Worm (Caenorhabditis elegans) whole organism, L1 larva: Measurements from ENCODE around the gene Y70C5A.2.
A peak's percentile ranks its signal among the peaks of the same experiment; 100 is the strongest.

Experiments
- ceh-82 ChIP-seq, 3 experiments: fragments of 150-350 bp in 1 of 3; sonication (generic microtip) in 2 of 3; optimal IDR thresholded peaks; 2 replicates each; lab custom pipeline; 2014 to 2017; ENCODE audit warnings: missing biosample characterization in 3 of 3, missing genetic modification characterization in 3 of 3
- dpl-1 ChIP-seq, 3 experiments: fragments of 150-350 bp in 2 of 3; sonication (generic microtip) in 1 of 3; optimal IDR thresholded peaks; 2 replicates each; lab custom pipeline; 2014 to 2017; ENCODE audit warnings: missing biosample characterization in 3 of 3, missing genetic modification characterization in 3 of 3, missing genetic modification reagents in 3 of 3
- dsc-1 ChIP-seq: sonication (generic microtip); optimal IDR thresholded peaks from 2 replicates; lab custom pipeline; 2016; ENCODE audit warnings: mild to moderate bottlenecking, missing genetic modification characterization, missing compliant biosample characterization
- egl-27 ChIP-seq, 2 experiments: fragments of 150-350 bp in 1 of 2; sonication (generic microtip); optimal IDR thresholded peaks; 3 replicates each; lab custom pipeline; 2017 to 2018; ENCODE audit warnings: missing biosample characterization in 2 of 2, missing genetic modification characterization in 2 of 2, missing genetic modification reagents in 2 of 2
- fkh-10 ChIP-seq: sonication (generic microtip); optimal IDR thresholded peaks from 2 replicates; lab custom pipeline; 2017; ENCODE audit warnings: missing biosample characterization, missing genetic modification reagents, missing genetic modification characterization
- fkh-4 ChIP-seq: sonication (generic microtip); optimal IDR thresholded peaks from 2 replicates; lab custom pipeline; 2016; ENCODE audit warnings: missing compliant biosample characterization, missing genetic modification characterization, borderline replicate concordance
- hlh-17 ChIP-seq: fragments of 200-800 bp; sonication (Bioruptor generic); optimal IDR thresholded peaks from 2 replicates; lab custom pipeline; 2018; ENCODE audit warnings: missing genetic modification characterization, mild to moderate bottlenecking, missing compliant biosample characterization, moderate library complexity, borderline replicate concordance
- hlh-4 ChIP-seq: sonication (generic microtip); optimal IDR thresholded peaks from 2 replicates; lab custom pipeline; 2016; ENCODE audit warnings: mild to moderate bottlenecking, missing genetic modification characterization, missing compliant biosample characterization
- jun-1 ChIP-seq: fragments of 150-350 bp; optimal IDR thresholded peaks from 2 replicates; lab custom pipeline; 2014; ENCODE audit warnings: missing biosample characterization, missing genetic modification reagents, missing genetic modification characterization
- lsy-2 ChIP-seq, 2 experiments: fragments of 150-350 bp; optimal IDR thresholded peaks; 2 replicates each; lab custom pipeline; 2014; ENCODE audit warnings: missing biosample characterization in 2 of 2, missing genetic modification characterization in 2 of 2
- nhr-12 ChIP-seq: sonication (generic microtip); optimal IDR thresholded peaks from 2 replicates; lab custom pipeline; 2017; ENCODE audit warnings: missing biosample characterization, missing genetic modification characterization
- rnt-1 ChIP-seq: sonication (generic microtip); optimal IDR thresholded peaks from 2 replicates; lab custom pipeline; 2016; ENCODE audit warnings: mild to moderate bottlenecking, missing genetic modification characterization, moderate library complexity, missing compliant biosample characterization
- unc-62 ChIP-seq: fragments of 150-350 bp; optimal IDR thresholded peaks from 2 replicates; lab custom pipeline; 2014; ENCODE audit warnings: missing biosample characterization, missing genetic modification reagents, missing genetic modification characterization
- unc-98 ChIP-seq: fragments of 200-800 bp; sonication (Bioruptor generic); IDR thresholded peaks from 2 replicates; pipeline ENCODE4 v1.3.6; 2022; ENCODE audit warnings: missing genetic modification characterization, missing compliant biosample characterization

ce11 chrV:16608478-16608877, 14.5 kb downstream of the Y70C5A.2 start:
- TF ChIP-seq ceh-82 (tag; optimal IDR thresholded peaks at IDR 0.05; lab: Kevin White, UChicago) (no peak), unc-62 (GFP tag; lab: Kevin White, UChicago) (no peak), egl-27 (tag; optimal IDR thresholded peaks at IDR 0.05; lab: Kevin White, UChicago) (no peak), dpl-1 (GFP tag; optimal IDR thresholded peaks at IDR 0.05; lab: Kevin White, UChicago) (no peak), hlh-17 (GFP tag; lab: Kevin White, UChicago) (no peak), rnt-1 (tag; lab: Kevin White, UChicago) (no peak), jun-1 (tag; lab: Kevin White, UChicago) (peak; percentile 42), fkh-4 (tag; lab: Kevin White, UChicago) (no peak), unc-98 (no peak), nhr-12 (tag; lab: Kevin White, UChicago) (no peak), lsy-2 (tag; optimal IDR thresholded peaks at IDR 0.05; lab: Kevin White, UChicago) (no peak), hlh-4 (tag; lab: Kevin White, UChicago) (no peak), dsc-1 (tag; lab: Kevin White, UChicago) (no peak), fkh-10 (no peak)
